Worm (Caenorhabditis elegans) whole organism, L3 larva: ENCODE results near the gene ints-7.

ENCODE experiments used
- R02D3.7 ChIP-seq: fragments of 150-350 bp; optimal IDR thresholded peaks from 2 replicates; lab custom pipeline; 2014; ENCODE audit warnings: missing biosample characterization, missing genetic modification characterization
- ZK546.5 ChIP-seq: sonication (generic microtip); optimal IDR thresholded peaks from 2 replicates; lab custom pipeline; 2017; ENCODE audit warnings: missing biosample characterization, missing genetic modification characterization
- aly-2 ChIP-seq: fragments of 150-350 bp; optimal IDR thresholded peaks from 2 replicates; lab custom pipeline; 2014; ENCODE audit warnings: missing biosample characterization, missing genetic modification characterization
- ama-1 ChIP-seq: fragments of 150-350 bp; optimal IDR thresholded peaks from 2 replicates; lab custom pipeline; 2018
- ceh-16 ChIP-seq: sonication (generic microtip); optimal IDR thresholded peaks from 2 replicates; lab custom pipeline; 2017; ENCODE audit warnings: missing biosample characterization, missing genetic modification characterization
- ceh-28 ChIP-seq: fragments of 150-350 bp; optimal IDR thresholded peaks from 2 replicates; lab custom pipeline; 2014; ENCODE audit warnings: missing biosample characterization, missing genetic modification reagents, missing genetic modification characterization
- ceh-82 ChIP-seq: fragments of 150-350 bp; optimal IDR thresholded peaks from 2 replicates; lab custom pipeline; 2014; ENCODE audit warnings: missing biosample characterization, missing genetic modification characterization
- ceh-9 ChIP-seq: sonication (generic microtip); optimal IDR thresholded peaks from 2 replicates; lab custom pipeline; 2018; ENCODE audit warnings: missing biosample characterization, missing genetic modification characterization
- daf-12 ChIP-seq: fragments of 150-350 bp; optimal IDR thresholded peaks from 2 replicates; lab custom pipeline; 2014; ENCODE audit warnings: missing biosample characterization, missing genetic modification reagents, missing genetic modification characterization
- elt-2 ChIP-seq: sonication (generic microtip); optimal IDR thresholded peaks from 2 replicates; lab custom pipeline; 2016; ENCODE audit warnings: missing genetic modification reagents, mild to moderate bottlenecking, missing genetic modification characterization, missing compliant biosample characterization
- elt-3 ChIP-seq, 3 experiments: fragments of 150-350 bp in 1 of 3; sonication (generic microtip) in 2 of 3; optimal IDR thresholded peaks; 2 replicates in 2 of 3; 4 replicates in 1 of 3; lab custom pipeline; 2014 to 2017; ENCODE audit warnings: missing biosample characterization in 3 of 3, missing genetic modification characterization in 3 of 3
- eor-1 ChIP-seq, 2 experiments: fragments of 150-350 bp; optimal IDR thresholded peaks; 2 replicates each; lab custom pipeline; 2014 to 2018; ENCODE audit warnings: missing biosample characterization in 2 of 2, missing genetic modification characterization in 2 of 2
- fkh-10 ChIP-seq: sonication (generic microtip); optimal IDR thresholded peaks from 2 replicates; lab custom pipeline; 2017; ENCODE audit warnings: missing biosample characterization, missing genetic modification reagents, missing genetic modification characterization
- fkh-2 ChIP-seq: fragments of 150-350 bp; optimal IDR thresholded peaks from 2 replicates; lab custom pipeline; 2014; ENCODE audit warnings: missing biosample characterization, missing genetic modification reagents, missing genetic modification characterization
- fos-1 ChIP-seq: fragments of 150-350 bp; optimal IDR thresholded peaks from 2 replicates; lab custom pipeline; 2014; ENCODE audit warnings: missing biosample characterization, missing genetic modification characterization
- hmg-11 ChIP-seq: sonication (generic microtip); optimal IDR thresholded peaks from 2 replicates; lab custom pipeline; 2016; ENCODE audit warnings: missing genetic modification characterization, missing compliant biosample characterization
- jun-1 ChIP-seq: fragments of 150-350 bp; optimal IDR thresholded peaks from 2 replicates; lab custom pipeline; 2014; ENCODE audit warnings: missing biosample characterization, missing genetic modification reagents, missing genetic modification characterization
- lin-15B ChIP-seq: fragments of 150-350 bp; optimal IDR thresholded peaks from 2 replicates; lab custom pipeline; 2014; ENCODE audit warnings: missing biosample characterization, missing genetic modification characterization
- lin-39 ChIP-seq: fragments of 150-350 bp; optimal IDR thresholded peaks from 2 replicates; lab custom pipeline; 2018; ENCODE audit warnings: missing biosample characterization, missing genetic modification reagents, missing genetic modification characterization
- lsy-12 ChIP-seq: sonication (generic microtip); optimal IDR thresholded peaks from 2 replicates; lab custom pipeline; 2016; ENCODE audit warnings: mild to moderate bottlenecking, missing genetic modification characterization, missing compliant biosample characterization
- nfya-1 ChIP-seq: sonication (generic microtip); optimal IDR thresholded peaks from 2 replicates; lab custom pipeline; 2017; ENCODE audit warnings: missing genetic modification characterization, mild to moderate bottlenecking, missing compliant biosample characterization, antibody characterized with exemption, moderate library complexity; ENCODE audit not compliant: insufficient read depth
- nhr-11 ChIP-seq: fragments of 150-350 bp; optimal IDR thresholded peaks from 2 replicates; lab custom pipeline; 2014; ENCODE audit warnings: missing biosample characterization, missing genetic modification characterization
- nhr-12 ChIP-seq: fragments of 150-350 bp; optimal IDR thresholded peaks from 2 replicates; lab custom pipeline; 2014; ENCODE audit warnings: missing biosample characterization, missing genetic modification characterization
- nhr-23 ChIP-seq: fragments of 150-350 bp; optimal IDR thresholded peaks from 2 replicates; lab custom pipeline; 2014; ENCODE audit warnings: missing biosample characterization, missing genetic modification reagents, missing genetic modification characterization
- nhr-237 ChIP-seq: fragments of 150-350 bp; optimal IDR thresholded peaks from 2 replicates; lab custom pipeline; 2014; ENCODE audit warnings: missing biosample characterization, missing genetic modification characterization
- nhr-25 ChIP-seq: sonication (generic microtip); optimal IDR thresholded peaks from 2 replicates; lab custom pipeline; 2017; ENCODE audit warnings: missing biosample characterization, missing genetic modification characterization
- nhr-28 ChIP-seq: fragments of 150-350 bp; optimal IDR thresholded peaks from 2 replicates; lab custom pipeline; 2014; ENCODE audit warnings: missing biosample characterization, missing genetic modification characterization
- nhr-43 ChIP-seq: sonication (generic microtip); optimal IDR thresholded peaks from 2 replicates; lab custom pipeline; 2016; ENCODE audit warnings: mild to moderate bottlenecking, missing genetic modification characterization, missing compliant biosample characterization; ENCODE audit not compliant: poor library complexity, severe bottlenecking
- nhr-76 ChIP-seq: fragments of 150-350 bp; sonication (generic microtip); optimal IDR thresholded peaks from 5 replicates; lab custom pipeline; 2014; ENCODE audit warnings: missing biosample characterization, missing genetic modification characterization
- nhr-77 ChIP-seq: fragments of 150-350 bp; optimal IDR thresholded peaks from 2 replicates; lab custom pipeline; 2014; ENCODE audit warnings: missing biosample characterization, missing genetic modification characterization
- pha-4 ChIP-seq: fragments of 150-350 bp; optimal IDR thresholded peaks from 2 replicates; lab custom pipeline; 2014; ENCODE audit warnings: missing biosample characterization, missing genetic modification reagents, missing genetic modification characterization
- pqm-1 ChIP-seq: fragments of 150-350 bp; optimal IDR thresholded peaks from 2 replicates; lab custom pipeline; 2017; ENCODE audit warnings: missing biosample characterization, missing genetic modification characterization, inconsistent platforms
- sea-2 ChIP-seq: fragments of 150-350 bp; sonication (generic microtip); optimal IDR thresholded peaks from 4 replicates; lab custom pipeline; 2014; ENCODE audit warnings: missing biosample characterization, missing genetic modification reagents, missing genetic modification characterization
- snpc-4 ChIP-seq: fragments of 150-350 bp; optimal IDR thresholded peaks from 2 replicates; lab custom pipeline; 2014; ENCODE audit warnings: missing biosample characterization, missing genetic modification characterization
- tbx-2 ChIP-seq: sonication (generic microtip); optimal IDR thresholded peaks from 2 replicates; lab custom pipeline; 2016; ENCODE audit warnings: mild to moderate bottlenecking, missing genetic modification characterization, missing compliant biosample characterization
- unc-39 ChIP-seq: sonication (generic microtip); optimal IDR thresholded peaks from 4 replicates; lab custom pipeline; 2017; ENCODE audit warnings: missing biosample characterization, missing genetic modification characterization
- unc-62 ChIP-seq: fragments of 150-350 bp; sonication (generic microtip); optimal IDR thresholded peaks from 4 replicates; lab custom pipeline; 2014; ENCODE audit warnings: missing biosample characterization, missing genetic modification reagents, missing genetic modification characterization
- zag-1 ChIP-seq: fragments of 150-350 bp; optimal IDR thresholded peaks from 2 replicates; lab custom pipeline; 2014; ENCODE audit warnings: missing biosample characterization, missing genetic modification characterization
- ztf-4 ChIP-seq: fragments of 150-350 bp; optimal IDR thresholded peaks from 2 replicates; lab custom pipeline; 2014; ENCODE audit warnings: missing biosample characterization, missing genetic modification characterization

Gene ints-7

ce11 chrII:11582698-11583097, at the start of gene ints-7:
TSS of gene ints-7 (plus strand) at chrII:11582849.
- TF ChIP-seq ceh-16 (tag; lab: Kevin White, UChicago) (no peak), nhr-28 (no peak), snpc-4 (tag; lab: Kevin White, UChicago) (no peak), fos-1 (tag; lab: Kevin White, UChicago) (no peak), ceh-28 (tag; lab: Kevin White, UChicago) (no peak), pqm-1 (tag; lab: Kevin White, UChicago) (no peak), fkh-10 (GFP tag; lab: Kevin White, UChicago) (no peak), elt-3 (tag; optimal IDR thresholded peaks at IDR 0.05; lab: Kevin White, UChicago) (no peak), pha-4 (tag; lab: Kevin White, UChicago) (no peak), ceh-9 (tag; lab: Kevin White, UChicago) (no peak), nhr-77 (tag; lab: Kevin White, UChicago) (no peak), daf-12 (tag; lab: Kevin White, UChicago) (no peak), unc-39 (tag; lab: Kevin White, UChicago) (no peak), aly-2 (tag; lab: Kevin White, UChicago) (no peak), jun-1 (tag; lab: Kevin White, UChicago) (no peak), nhr-76 (tag; lab: Kevin White, UChicago) (no peak), nhr-11 (tag; lab: Kevin White, UChicago) (no peak), lsy-12 (tag; lab: Kevin White, UChicago) (no peak), lin-39 (tag; lab: Kevin White, UChicago) (no peak)

- TF ChIP-seq nhr-237 (no peak), fos-1 (tag; lab: Kevin White, UChicago) (no peak), nhr-12 (tag; lab: Kevin White, UChicago) (no peak), fkh-2 (tag; lab: Kevin White, UChicago) (no peak), ztf-4 (tag; lab: Kevin White, UChicago) (no peak), unc-62 (GFP tag; lab: Kevin White, UChicago) (no peak), nhr-77 (tag; lab: Kevin White, UChicago) (no peak), nhr-11 (tag; lab: Kevin White, UChicago) (no peak), ZK546.5 (tag; lab: Kevin White, UChicago) (no peak), ceh-9 (tag; lab: Kevin White, UChicago) (no peak), sea-2 (GFP tag; lab: Kevin White, UChicago) (no peak), elt-2 (tag; lab: Kevin White, UChicago) (no peak), eor-1 (tag; optimal IDR thresholded peaks at IDR 0.05; lab: Kevin White, UChicago) (no peak), ceh-16 (tag; lab: Kevin White, UChicago) (no peak), aly-2 (tag; lab: Kevin White, UChicago) (no peak), pha-4 (tag; lab: Kevin White, UChicago) (no peak), nfya-1 (tag; lab: Kevin White, UChicago) (no peak), ama-1 (lab: Kevin White, UChicago) (no peak), zag-1 (tag; lab: Kevin White, UChicago) (no peak)
Observed at ce11 chrII:11533716-11534115, 48.9 kb upstream of the ints-7 start, which contains the start of gene mdt-8. TSS of gene mdt-8 (minus strand) at chrII:11533816.

ce11 chrII:11534429-11535099, 48.1 kb upstream of the ints-7 start, which contains the start of gene Y62F5A.12:
TSS of gene Y62F5A.12 (minus strand) at chrII:11534479.
- TF ChIP-seq pha-4 (tag; lab: Kevin White, UChicago) (peak; percentile 67), nhr-11 (tag; lab: Kevin White, UChicago) (peak; percentile 2), lin-15B (tag; lab: Kevin White, UChicago) (peak; percentile 81), jun-1 (tag; lab: Kevin White, UChicago) (peak; percentile 77), nfya-1 (tag; lab: Kevin White, UChicago) (peak; percentile 54), hmg-11 (peak; percentile 18), fkh-10 (GFP tag; lab: Kevin White, UChicago) (peak; percentile 18), tbx-2 (peak; percentile 47), snpc-4 (tag; lab: Kevin White, UChicago) (peak; percentile 76), ztf-4 (tag; lab: Kevin White, UChicago) (peak; percentile 18), lsy-12 (tag; lab: Kevin White, UChicago) (peak; percentile 81), elt-2 (tag; lab: Kevin White, UChicago) (peak; percentile 40), lin-39 (tag; lab: Kevin White, UChicago) (peak; percentile 36), nhr-43 (tag; lab: Kevin White, UChicago) (peak; percentile 67), nhr-23 (tag; lab: Kevin White, UChicago) (peak; percentile 64), R02D3.7 (peak; percentile 57), ceh-28 (tag; lab: Kevin White, UChicago) (peak; percentile 72), nhr-25 (peak; percentile 46), ceh-82 (peak; percentile 67)
